Fruit fly (Drosophila melanogaster): ENCODE data around the gene CycC.

The CycC gene

DNA sequence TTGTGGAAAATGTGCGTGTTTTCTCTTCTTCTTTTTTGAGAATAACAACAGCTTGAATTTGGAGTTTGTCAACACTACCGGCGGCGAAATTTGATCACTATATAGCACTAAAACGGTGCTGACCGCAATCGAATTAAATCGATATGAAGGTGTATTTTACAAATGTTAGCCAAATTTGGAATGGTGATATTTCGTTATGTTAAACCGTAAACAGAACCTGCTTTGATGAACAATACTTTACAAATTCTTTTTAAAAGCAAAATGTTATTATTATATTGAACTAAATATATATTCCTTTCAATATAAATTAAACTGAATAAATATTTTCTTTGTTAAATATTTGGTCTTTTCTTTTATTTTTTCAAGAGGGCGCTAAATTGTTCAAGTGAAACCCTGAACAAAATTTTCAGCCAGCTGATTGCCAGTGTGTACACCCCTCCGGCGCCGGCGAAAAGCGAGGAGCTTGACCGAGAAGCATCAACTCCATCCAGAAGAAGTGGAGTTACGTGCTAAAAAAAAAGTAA is 3.9 kb downstream of the CycC start, which contains the start of the genes Rrp6, CG33331 and CG33332 (continued):
- no peak for TF ChIP-seq CG6854 (GFP tag; optimal IDR thresholded peaks at IDR 0.05)
- no peak for TF ChIP-seq fd59A (GFP tag; optimal IDR thresholded peaks at IDR 0.05)
- no peak for TF ChIP-seq CG8632 (GFP tag; optimal IDR thresholded peaks at IDR 0.05)
- no peak for TF ChIP-seq CG7368 (GFP tag; optimal IDR thresholded peaks at IDR 0.05)
- TF ChIP-seq achi (GFP tag; optimal IDR thresholded peaks at IDR 0.05), result no peak
- TF ChIP-seq acj6 (GFP tag; optimal IDR thresholded peaks at IDR 0.05), result peak; percentile 73
- peak; percentile 47; the same call in 1 of the 3 replicates for TF ChIP-seq CG6163 (GFP tag; IDR thresholded peaks at IDR 0.05)
- no peak for TF ChIP-seq Hr38 (GFP tag; optimal IDR thresholded peaks at IDR 0.05)
- TF ChIP-seq CG10669 (GFP tag; optimal IDR thresholded peaks at IDR 0.05), result no peak
- TF ChIP-seq salr (GFP tag; optimal IDR thresholded peaks at IDR 0.05), result peak in 1 of 2 experiments; percentile 6
- peak; percentile 61 for TF ChIP-seq Ets96B (tag; optimal IDR thresholded peaks at IDR 0.05)
- no peak for TF ChIP-seq net (GFP tag; optimal IDR thresholded peaks at IDR 0.05)
- no peak for TF ChIP-seq Sox102F (GFP tag; optimal IDR thresholded peaks at IDR 0.05)
- peak; percentile 41 for TF ChIP-seq Gug (GFP tag; IDR thresholded peaks at IDR 0.05)
- TF ChIP-seq lz (GFP tag; optimal IDR thresholded peaks at IDR 0.05), result peak; percentile 65
- TF ChIP-seq Smox (GFP tag; optimal IDR thresholded peaks at IDR 0.05), result no peak
- TF ChIP-seq CG9139 (GFP tag; optimal IDR thresholded peaks at IDR 0.05), result no peak
- TF ChIP-seq CG34406 (GFP tag; optimal IDR thresholded peaks at IDR 0.05), result no peak
- no peak for TF ChIP-seq CG6276 (GFP tag; optimal IDR thresholded peaks at IDR 0.05)
- TF ChIP-seq CG32006 (GFP tag; optimal IDR thresholded peaks at IDR 0.05), result no peak
- TF ChIP-seq CG6792 (GFP tag; optimal IDR thresholded peaks at IDR 0.05), result peak; percentile 69
- TF ChIP-seq CG11902 (GFP tag; optimal IDR thresholded peaks at IDR 0.05), result peak; percentile 40
- no peak for TF ChIP-seq dsx (GFP tag; optimal IDR thresholded peaks at IDR 0.05; ENCODE audit: poor library complexity, severe bottlenecking)

DNA sequence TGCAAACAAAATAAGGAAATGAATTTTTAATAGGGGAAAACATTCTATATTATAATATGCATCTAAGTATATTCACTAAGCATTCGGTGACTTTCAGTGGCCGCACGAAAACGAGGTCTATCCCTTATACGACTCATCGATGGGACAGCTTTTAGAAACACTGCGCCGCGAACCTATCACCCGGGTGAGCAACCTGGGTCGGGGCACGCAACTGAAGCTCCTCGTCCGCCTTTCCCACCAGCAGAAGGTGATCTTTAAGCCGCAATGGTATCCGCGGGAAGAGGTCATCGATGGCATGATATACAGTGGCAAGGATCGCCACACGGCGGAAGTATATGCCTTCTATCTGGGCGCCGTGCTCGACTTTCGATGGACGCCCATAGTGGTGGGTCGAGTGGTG is 9.1 kb downstream of the CycC start:
- no peak for TF ChIP-seq Eip75B (GFP tag; optimal IDR thresholded peaks at IDR 0.05)
- TF ChIP-seq Met (GFP tag; optimal IDR thresholded peaks at IDR 0.05), result no peak
- no peak for TF ChIP-seq Hr39 (GFP tag; optimal IDR thresholded peaks at IDR 0.05)
- TF ChIP-seq vri (GFP tag; optimal IDR thresholded peaks at IDR 0.05), result no peak
- TF ChIP-seq Hr38 (GFP tag; optimal IDR thresholded peaks at IDR 0.05), result no peak
- TF ChIP-seq fd59A (GFP tag; optimal IDR thresholded peaks at IDR 0.05), result no peak
- TF ChIP-seq CG4318 (GFP tag; optimal IDR thresholded peaks at IDR 0.05), result no peak
- TF ChIP-seq CG3919 (GFP tag; optimal IDR thresholded peaks at IDR 0.05), result no peak
- no peak for TF ChIP-seq CG8319 (GFP tag; optimal IDR thresholded peaks at IDR 0.05)
- no peak for TF ChIP-seq CG8632 (GFP tag; optimal IDR thresholded peaks at IDR 0.05)
- TF ChIP-seq topi (GFP tag; optimal IDR thresholded peaks at IDR 0.05), result no peak
- TF ChIP-seq fkh (GFP tag; optimal IDR thresholded peaks at IDR 0.05), result no peak
- TF ChIP-seq CG9139 (GFP tag; optimal IDR thresholded peaks at IDR 0.05), result no peak
- no peak for TF ChIP-seq OdsH (GFP tag; optimal IDR thresholded peaks at IDR 0.05)
- TF ChIP-seq Sox15 (GFP tag; optimal IDR thresholded peaks at IDR 0.05), result no peak
- TF ChIP-seq CG6792 (GFP tag; optimal IDR thresholded peaks at IDR 0.05), result no peak

DNA sequence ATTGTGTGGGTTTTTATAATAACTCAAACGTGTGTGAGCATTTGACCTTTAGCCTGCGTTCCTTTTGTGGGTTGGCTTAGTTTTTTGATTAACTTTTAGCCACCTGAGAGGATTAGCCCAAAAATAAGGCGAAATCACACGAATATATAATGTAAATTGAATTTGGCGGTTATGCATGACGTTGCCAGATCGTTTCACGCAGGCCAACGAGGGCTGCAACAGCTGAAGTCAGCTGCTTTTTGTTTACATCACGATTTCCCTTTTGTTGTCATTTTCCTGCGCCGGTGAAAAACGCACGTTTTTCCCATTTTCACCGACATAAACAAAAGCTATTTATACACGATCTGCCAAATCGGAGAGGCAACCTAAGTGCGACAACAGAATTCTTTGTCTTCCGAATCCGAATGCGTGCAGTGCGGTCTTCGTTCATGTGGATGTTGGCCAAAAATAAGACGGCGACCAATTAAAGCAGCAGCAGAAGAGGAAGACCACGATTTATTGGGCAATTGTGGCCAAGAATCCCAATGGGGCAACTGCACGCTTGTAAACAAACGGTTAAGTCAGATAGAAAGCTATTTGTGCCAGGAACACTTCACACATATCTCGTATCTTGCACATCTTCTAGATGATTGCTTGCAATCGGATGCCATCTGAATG is 10.7 kb downstream of the CycC start, which contains the start of gene CG3631:
Gene CG3631, plus strand, starts transcription at position 251 of the 657 bp plus-strand sequence.
- peak; percentile 45 for TF ChIP-seq Sox14 (GFP tag; optimal IDR thresholded peaks at IDR 0.05)
- TF ChIP-seq Smox (GFP tag; optimal IDR thresholded peaks at IDR 0.05), result no peak
- peak; percentile 22; the same call in 1 of the 2 replicates for TF ChIP-seq CG15336 (GFP tag; IDR thresholded peaks at IDR 0.05)

DNA sequence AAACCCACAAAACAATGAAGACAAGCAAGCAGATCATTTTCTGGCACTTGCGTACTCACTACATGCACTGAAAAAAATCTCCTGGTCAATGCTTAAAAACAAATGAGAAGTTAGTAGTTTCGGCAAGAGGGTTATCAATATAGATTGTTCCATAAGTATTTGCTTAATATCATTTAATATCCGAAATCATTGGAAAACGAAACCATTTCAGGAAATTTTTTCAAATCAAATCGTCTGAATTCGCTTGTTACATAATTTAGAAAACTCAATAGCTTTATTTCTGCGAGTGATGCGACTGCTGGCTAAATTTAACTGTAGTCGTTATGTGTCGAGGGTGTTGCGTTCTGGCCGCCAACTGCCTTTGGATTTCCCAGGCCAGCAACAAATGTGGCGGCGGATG is 11.9 kb downstream of the CycC start:
- TF ChIP-seq Ets96B (tag; optimal IDR thresholded peaks at IDR 0.05) (no peak), fd59A (GFP tag; optimal IDR thresholded peaks at IDR 0.05) (no peak), acj6 (GFP tag; optimal IDR thresholded peaks at IDR 0.05) (no peak), CG15336 (GFP tag; IDR thresholded peaks at IDR 0.05) (no peak), Blimp-1 (GFP tag; optimal IDR thresholded peaks at IDR 0.05) (no peak), CG6163 (GFP tag; IDR thresholded peaks at IDR 0.05) (no peak), topi (GFP tag; optimal IDR thresholded peaks at IDR 0.05) (no peak), CG6276 (GFP tag; optimal IDR thresholded peaks at IDR 0.05) (no peak), Gug (GFP tag; IDR thresholded peaks at IDR 0.05) (no peak), Sox15 (GFP tag; optimal IDR thresholded peaks at IDR 0.05) (no peak), CG31627 (GFP tag; optimal IDR thresholded peaks at IDR 0.05) (no peak), CG10631 (GFP tag; optimal IDR thresholded peaks at IDR 0.05) (no peak), CG32006 (GFP tag; optimal IDR thresholded peaks at IDR 0.05) (no peak), Ets21C (GFP tag; optimal IDR thresholded peaks at IDR 0.05) (no peak), CG34406 (GFP tag; optimal IDR thresholded peaks at IDR 0.05) (no peak), CG11762 (GFP tag; optimal IDR thresholded peaks at IDR 0.05; ENCODE audit: insufficient read depth) (no peak), salr (GFP tag; optimal IDR thresholded peaks at IDR 0.05) (no peak), net (GFP tag; optimal IDR thresholded peaks at IDR 0.05) (no peak)

All from whole organism, prepupa.